Worm (Caenorhabditis elegans) whole organism, L3 larva: ENCODE measurements around the gene Y54G2A.13.

Source experiments
- eor-1 ChIP-seq, 2 experiments: fragments of 150-350 bp; optimal IDR thresholded peaks; 2 replicates each; lab custom pipeline; 2014 to 2018; ENCODE audit warnings: missing biosample characterization in 2 of 2, missing genetic modification characterization in 2 of 2
- lin-15B ChIP-seq: fragments of 150-350 bp; optimal IDR thresholded peaks from 2 replicates; lab custom pipeline; 2014; ENCODE audit warnings: missing biosample characterization, missing genetic modification characterization
- nhr-76 ChIP-seq: fragments of 150-350 bp; sonication (generic microtip); optimal IDR thresholded peaks from 5 replicates; lab custom pipeline; 2014; ENCODE audit warnings: missing biosample characterization, missing genetic modification characterization
- skn-1 ChIP-seq: fragments of 150-350 bp; optimal IDR thresholded peaks from 2 replicates; lab custom pipeline; 2014; ENCODE audit warnings: missing biosample characterization, missing genetic modification characterization

- TF ChIP-seq nhr-76 (no peak), lin-15B (tag; lab: Kevin White, UChicago) (no peak), skn-1 (tag; lab: Kevin White, UChicago) (no peak), eor-1 (tag; optimal IDR thresholded peaks at IDR 0.05; lab: Kevin White, UChicago) (no peak)
Measured at ce11 chrIV:2793956-2794355, 25.6 kb downstream of the Y54G2A.13 start.
